Fruit fly (Drosophila melanogaster): ENCODE data around the gene Strump.
A peak's percentile ranks its signal among the peaks of the same experiment; 100 is the strongest.

DNA sequence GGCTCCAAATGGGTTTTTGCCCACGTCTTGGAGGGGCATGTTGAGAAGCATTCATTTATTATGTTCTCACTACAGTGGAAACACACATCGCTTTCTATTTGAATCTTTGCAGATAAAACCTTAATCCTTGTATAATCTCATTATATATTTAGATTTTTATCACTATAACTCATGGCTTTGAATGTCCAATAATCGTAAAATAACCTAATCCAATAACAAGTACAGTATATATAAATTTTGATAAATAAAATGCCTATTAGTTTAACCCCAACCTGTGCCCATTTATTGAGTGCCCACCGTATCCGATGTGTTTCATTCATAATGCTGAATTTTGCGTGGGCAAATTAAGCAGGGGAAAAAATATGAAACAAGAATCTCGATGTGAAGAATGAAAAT is 24.7 kb downstream of the Strump start:
- TF ChIP-seq Dll (GFP tag; IDR thresholded peaks at IDR 0.05; ENCODE audit: partially characterized antibody) (no peak), CG5953 (GFP tag; IDR thresholded peaks at IDR 0.05) (no peak), CG9215 (GFP tag; IDR thresholded peaks at IDR 0.05) (peak; percentile 44; the same call in 1 of the 2 replicates), H2.0 (GFP tag; IDR thresholded peaks at IDR 0.05) (no peak), chif (GFP tag; optimal IDR thresholded peaks at IDR 0.05) (no peak), CG43689 (GFP tag; IDR thresholded peaks at IDR 0.05) (no peak), CG6689 (GFP tag; IDR thresholded peaks at IDR 0.05) (no peak; the same call in none of the 2 replicates), CG31388 (GFP tag; optimal IDR thresholded peaks at IDR 0.05) (no peak), YL-1 (GFP tag; optimal IDR thresholded peaks at IDR 0.05) (no peak)
